Worm (Caenorhabditis elegans) whole organism, dauer: Measurements from ENCODE around the gene fbxa-39.
"Not testable (repeated sequence)": the region's sequence is repeated elsewhere in the genome, so short reads cannot be mapped to it uniquely, and the experiment has no call there.

Experiments used
- unc-62 ChIP-seq: sonication (generic microtip); optimal IDR thresholded peaks from 2 replicates; lab custom pipeline; 2017; ENCODE audit warnings: missing biosample characterization, missing genetic modification reagents, missing genetic modification characterization

fbxa-39 gene

ce11 chrIII:2261353-2261752, 11.5 kb upstream of the fbxa-39 start, which contains the start of gene fbxa-42:
TSS of gene fbxa-42 (minus strand) at chrIII:2261453.
- TF ChIP-seq unc-62 (GFP tag; lab: Kevin White, UChicago) = not testable (repeated sequence)

ce11 chrIII:2262942-2263341, 9.9 kb upstream of the fbxa-39 start, which contains the start of gene Y54F10BM.6:
TSS of gene Y54F10BM.6 (plus strand) at chrIII:2263242.
- TF ChIP-seq unc-62 (GFP tag; lab: Kevin White, UChicago) = no peak

- no peak for TF ChIP-seq unc-62 (GFP tag; lab: Kevin White, UChicago)
These were observed 6.7 kb upstream of the fbxa-39 start, which contains the start of gene fbxa-9 for ce11 chrIII:2265986-2266701. TSS of gene fbxa-9 (plus strand) at chrIII:2266651.

- TF ChIP-seq unc-62 (GFP tag; lab: Kevin White, UChicago) = no peak
These were observed 757 bp upstream of the fbxa-39 start, which contains the start of gene fbxa-48 for ce11 chrIII:2272075-2272474. TSS of gene fbxa-48 (minus strand) at chrIII:2272175.

- TF ChIP-seq unc-62 (GFP tag; lab: Kevin White, UChicago) = no peak
These were observed 4.0 kb downstream of the fbxa-39 start, which contains the start of gene Y54F10BM.21 for ce11 chrIII:2276842-2277241. TSS of gene Y54F10BM.21 (plus strand) at chrIII:2277142.

- no peak for TF ChIP-seq unc-62 (GFP tag; lab: Kevin White, UChicago)
These were observed 6.6 kb downstream of the fbxa-39 start, which contains the start of gene Y54F10BM.23 for ce11 chrIII:2279457-2279856. TSS of gene Y54F10BM.23 (minus strand) at chrIII:2279557.

ce11 chrIII:2280569-2280968, 7.7 kb downstream of the fbxa-39 start, which contains the start of gene Y54F10BM.22:
TSS of gene Y54F10BM.22 (plus strand) at chrIII:2280899.
- no peak for TF ChIP-seq unc-62 (GFP tag; lab: Kevin White, UChicago)

ce11 chrIII:2281975-2282957, 9.4 kb downstream of the fbxa-39 start, which contains the start of gene Y54F10BM.3:
TSS of gene Y54F10BM.3 (plus strand) at chrIII:2282025.
- no peak for TF ChIP-seq unc-62 (GFP tag; lab: Kevin White, UChicago)

ce11 chrIII:2283341-2283847, 10.6 kb downstream of the fbxa-39 start:
- TF ChIP-seq unc-62 (GFP tag; lab: Kevin White, UChicago) = no peak

ce11 chrIII:2288261-2288660, 15.4 kb downstream of the fbxa-39 start:
- TF ChIP-seq unc-62 (GFP tag; lab: Kevin White, UChicago) = no peak

ce11 chrIII:2291139-2291538, 18.3 kb downstream of the fbxa-39 start, which contains the start of gene fbxa-219:
TSS of gene fbxa-219 (plus strand) at chrIII:2291415.
- no peak for TF ChIP-seq unc-62 (GFP tag; lab: Kevin White, UChicago)

- no peak for TF ChIP-seq unc-62 (GFP tag; lab: Kevin White, UChicago)
These were observed 21.9 kb downstream of the fbxa-39 start for ce11 chrIII:2294736-2295135.

- TF ChIP-seq unc-62 (GFP tag; lab: Kevin White, UChicago) = no peak
These were observed 31.3 kb downstream of the fbxa-39 start for ce11 chrIII:2304149-2304548.

ce11 chrIII:2304867-2305266, 32.0 kb downstream of the fbxa-39 start, which contains the start of gene Y54F10BM.9:
TSS of gene Y54F10BM.9 (minus strand) at chrIII:2304927.
- no peak for TF ChIP-seq unc-62 (GFP tag; lab: Kevin White, UChicago)

ce11 chrIII:2308026-2308425, 35.2 kb downstream of the fbxa-39 start, which contains the start of the genes fbxa-1 and Y54F10BM.20:
TSS of gene fbxa-1 (minus strand) at chrIII:2308126.
TSS of gene Y54F10BM.20 (plus strand) at chrIII:2308256.
- TF ChIP-seq unc-62 (GFP tag; lab: Kevin White, UChicago) = no peak
